Worm (Caenorhabditis elegans) whole organism, mixed stage, embryonic: Measurements from ENCODE around the gene ZK1086.2.

Experiments
- M03D4.4 ChIP-seq: sonication (generic microtip); optimal IDR thresholded peaks from 2 replicates; lab custom pipeline; 2017; ENCODE audit warnings: mild to moderate bottlenecking, missing genetic modification characterization, missing compliant biosample characterization
- bed-3 ChIP-seq: fragments of 200-800 bp; sonication (Bioruptor generic); optimal IDR thresholded peaks from 3 replicates; lab custom pipeline; 2018; ENCODE audit warnings: mild to moderate bottlenecking, missing genetic modification characterization, moderate library complexity, missing compliant biosample characterization
- blmp-1 ChIP-seq: fragments of 150-350 bp; optimal IDR thresholded peaks from 2 replicates; lab custom pipeline; 2014; ENCODE audit warnings: missing biosample characterization, missing genetic modification characterization
- ceh-39 ChIP-seq: fragments of 150-350 bp; optimal IDR thresholded peaks from 2 replicates; lab custom pipeline; 2014; ENCODE audit warnings: missing biosample characterization, missing genetic modification characterization
- ceh-43 ChIP-seq: fragments of 200-800 bp; sonication (Bioruptor generic); optimal IDR thresholded peaks from 2 replicates; lab custom pipeline; 2018; ENCODE audit warnings: mild to moderate bottlenecking, missing genetic modification characterization, moderate library complexity, missing compliant biosample characterization
- ceh-83 ChIP-seq: fragments of 200-800 bp; sonication (Bioruptor generic); optimal IDR thresholded peaks from 2 replicates; lab custom pipeline; 2018; ENCODE audit warnings: mild to moderate bottlenecking, missing genetic modification characterization, missing compliant biosample characterization
- ces-1 ChIP-seq: fragments of 150-350 bp; optimal IDR thresholded peaks from 2 replicates; lab custom pipeline; 2014; ENCODE audit warnings: missing biosample characterization, missing genetic modification reagents, missing genetic modification characterization
- cnd-1 ChIP-seq: fragments of 200-800 bp; sonication (Bioruptor generic); optimal IDR thresholded peaks from 2 replicates; lab custom pipeline; 2018; ENCODE audit warnings: mild to moderate bottlenecking, missing genetic modification characterization, missing compliant biosample characterization
- drap-1 ChIP-seq: fragments of 200-800 bp; sonication (Bioruptor generic); optimal IDR thresholded peaks from 3 replicates; lab custom pipeline; 2018; ENCODE audit warnings: mild to moderate bottlenecking, missing genetic modification characterization, missing compliant biosample characterization
- elt-3 ChIP-seq: fragments of 150-350 bp; optimal IDR thresholded peaks from 2 replicates; lab custom pipeline; 2014; ENCODE audit warnings: missing biosample characterization, missing genetic modification characterization
- flh-1 ChIP-seq: fragments of 200-800 bp; sonication (Bioruptor generic); optimal IDR thresholded peaks from 2 replicates; lab custom pipeline; 2018; ENCODE audit warnings: mild to moderate bottlenecking, missing genetic modification characterization, moderate library complexity, missing compliant biosample characterization
- ham-2 ChIP-seq: fragments of 200-800 bp; sonication (Bioruptor generic); optimal IDR thresholded peaks from 2 replicates; lab custom pipeline; 2018; ENCODE audit warnings: mild to moderate bottlenecking, missing genetic modification characterization, missing compliant biosample characterization
- lin-13 ChIP-seq: fragments of 150-350 bp; optimal IDR thresholded peaks from 2 replicates; lab custom pipeline; 2014; ENCODE audit warnings: missing biosample characterization, missing genetic modification characterization
- lin-32 ChIP-seq: fragments of 200-800 bp; sonication (Bioruptor generic); optimal IDR thresholded peaks from 2 replicates; lab custom pipeline; 2018; ENCODE audit warnings: mild to moderate bottlenecking, missing genetic modification characterization, missing compliant biosample characterization
- lsy-2 ChIP-seq: fragments of 150-350 bp; optimal IDR thresholded peaks from 2 replicates; lab custom pipeline; 2014; ENCODE audit warnings: missing biosample characterization, missing genetic modification characterization
- mab-5 ChIP-seq: fragments of 150-350 bp; optimal IDR thresholded peaks from 2 replicates; lab custom pipeline; 2014; ENCODE audit warnings: missing biosample characterization, missing genetic modification characterization
- mls-2 ChIP-seq: sonication (generic microtip); optimal IDR thresholded peaks from 2 replicates; lab custom pipeline; 2016; ENCODE audit warnings: mild to moderate bottlenecking, missing genetic modification characterization, moderate library complexity, missing compliant biosample characterization
- nhr-2 ChIP-seq: fragments of 150-350 bp; optimal IDR thresholded peaks from 2 replicates; lab custom pipeline; 2014; ENCODE audit warnings: missing biosample characterization, missing genetic modification characterization
- nhr-237 ChIP-seq: fragments of 150-350 bp; optimal IDR thresholded peaks from 2 replicates; lab custom pipeline; 2014; ENCODE audit warnings: missing biosample characterization, missing genetic modification characterization
- nhr-28 ChIP-seq: fragments of 150-350 bp; optimal IDR thresholded peaks from 2 replicates; lab custom pipeline; 2014; ENCODE audit warnings: missing biosample characterization, missing genetic modification characterization
- pha-4 ChIP-seq: fragments of 150-350 bp; optimal IDR thresholded peaks from 2 replicates; lab custom pipeline; 2018; ENCODE audit warnings: missing biosample characterization, missing genetic modification reagents, missing genetic modification characterization
- snpc-4 ChIP-seq: fragments of 150-350 bp; optimal IDR thresholded peaks from 2 replicates; lab custom pipeline; 2014; ENCODE audit warnings: missing biosample characterization, missing genetic modification characterization
- sptf-1 ChIP-seq: sonication (generic microtip); optimal IDR thresholded peaks from 2 replicates; lab custom pipeline; 2017; ENCODE audit warnings: mild to moderate bottlenecking, missing genetic modification characterization, moderate library complexity, missing compliant biosample characterization
- tbx-8 ChIP-seq: fragments of 200-800 bp; sonication (Bioruptor generic); optimal IDR thresholded peaks from 2 replicates; lab custom pipeline; 2018; ENCODE audit warnings: mild to moderate bottlenecking, missing genetic modification characterization, moderate library complexity, missing compliant biosample characterization
- unc-120 ChIP-seq: sonication (generic microtip); optimal IDR thresholded peaks from 2 replicates; lab custom pipeline; 2017; ENCODE audit warnings: missing genetic modification characterization, missing compliant biosample characterization; ENCODE audit not compliant: poor library complexity, severe bottlenecking
- unc-39 ChIP-seq: fragments of 150-350 bp; optimal IDR thresholded peaks from 2 replicates; lab custom pipeline; 2014; ENCODE audit warnings: missing biosample characterization, missing genetic modification characterization
- unc-62 ChIP-seq: fragments of 150-350 bp; optimal IDR thresholded peaks from 2 replicates; lab custom pipeline; 2014; ENCODE audit warnings: missing biosample characterization, missing genetic modification reagents, missing genetic modification characterization
- zip-8 ChIP-seq: fragments of 150-350 bp; optimal IDR thresholded peaks from 2 replicates; lab custom pipeline; 2014; ENCODE audit warnings: missing biosample characterization, missing genetic modification characterization
- ztf-11 ChIP-seq: fragments of 150-350 bp; optimal IDR thresholded peaks from 2 replicates; lab custom pipeline; 2014; ENCODE audit warnings: missing biosample characterization, missing genetic modification characterization

The ZK1086.2 gene

DNA sequence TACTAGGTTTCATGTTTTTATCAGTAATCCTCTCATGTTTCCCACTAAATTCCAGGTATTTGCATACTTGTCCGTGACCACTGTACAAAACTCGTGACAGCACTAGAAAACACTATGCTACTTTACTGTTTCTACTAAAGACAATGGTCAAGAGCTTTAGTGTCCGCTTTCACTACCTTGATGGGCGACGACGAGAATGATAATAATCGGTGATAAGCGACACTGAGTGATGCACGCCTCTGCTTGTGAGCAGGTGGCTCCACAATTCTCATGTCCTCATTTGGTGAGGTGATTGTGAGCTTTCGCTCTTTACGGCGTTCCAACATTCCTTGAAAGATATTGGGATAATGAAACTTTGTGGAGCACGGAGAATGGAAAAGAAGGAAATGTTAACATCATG, 9.8 kb upstream of the ZK1086.2 start:
- TF ChIP-seq unc-39 (tag; lab: Kevin White, UChicago): no peak
- no peak for TF ChIP-seq blmp-1 (tag; lab: Kevin White, UChicago)
- no peak for TF ChIP-seq ceh-39 (tag; lab: Kevin White, UChicago)
- no peak for TF ChIP-seq unc-120 (tag; lab: Kevin White, UChicago)
- no peak for TF ChIP-seq elt-3 (tag; lab: Kevin White, UChicago)
- TF ChIP-seq ham-2 (GFP tag; lab: Kevin White, UChicago): no peak
- TF ChIP-seq M03D4.4 (tag; lab: Kevin White, UChicago): no peak
- no peak for TF ChIP-seq unc-62 (GFP tag; lab: Kevin White, UChicago)

DNA sequence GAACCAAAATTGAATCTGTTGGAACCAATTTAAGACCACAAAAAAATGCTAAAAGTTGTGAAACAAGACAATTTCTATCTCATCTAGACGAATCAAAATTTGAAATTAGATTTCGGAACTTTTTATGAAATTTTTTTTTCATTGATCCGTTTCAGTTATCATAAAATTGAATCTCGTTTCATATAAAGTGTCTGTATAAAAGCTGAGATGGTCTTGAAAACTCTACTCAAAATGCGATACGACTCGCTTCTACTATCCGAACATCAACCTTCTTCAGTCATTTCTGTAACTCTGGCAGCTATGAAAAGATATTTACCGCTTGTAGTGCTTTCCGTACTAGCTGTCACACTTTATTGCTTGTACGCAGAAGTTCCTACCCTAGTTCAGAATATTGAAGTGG, 2.9 kb downstream of the ZK1086.2 start, which contains the start of gene ZK1086.3:
Gene ZK1086.3 (plus strand): TSS at position 301 of the 400 bp plus-strand sequence.
- no peak for TF ChIP-seq blmp-1 (tag; lab: Kevin White, UChicago)
- TF ChIP-seq zip-8 (tag; lab: Kevin White, UChicago): no peak
- no peak for TF ChIP-seq M03D4.4 (tag; lab: Kevin White, UChicago)
- no peak for TF ChIP-seq ces-1 (GFP tag; lab: Kevin White, UChicago)
- no peak for TF ChIP-seq pha-4 (tag; lab: Kevin White, UChicago)
- no peak for TF ChIP-seq nhr-237 (tag; lab: Kevin White, UChicago)
- no peak for TF ChIP-seq ztf-11 (tag; lab: Kevin White, UChicago)
- TF ChIP-seq bed-3 (GFP tag; lab: Kevin White, UChicago): no peak

DNA sequence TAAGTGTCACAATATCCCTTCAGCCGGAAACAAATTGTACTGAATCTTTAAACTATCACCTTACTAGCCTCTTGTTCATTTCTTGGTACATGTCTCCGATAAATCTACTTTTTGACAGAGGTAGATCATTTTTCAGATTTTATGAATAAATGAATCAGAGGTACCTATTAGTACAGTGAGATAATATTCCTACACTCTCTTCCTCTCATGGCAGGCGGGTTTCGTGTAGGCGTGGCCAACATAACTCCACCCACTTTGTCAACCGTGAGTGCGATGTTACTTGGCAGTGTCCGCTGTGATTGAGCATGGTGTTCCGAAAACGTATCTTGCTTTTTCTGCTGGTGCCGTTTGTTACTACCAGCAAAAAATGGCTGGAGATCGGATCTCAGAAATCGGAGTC, 8.2 kb downstream of the ZK1086.2 start, which contains the start of gene F55F3.4:
Gene F55F3.4 (plus strand): TSS at position 301 of the 400 bp plus-strand sequence.
- TF ChIP-seq lin-13 (tag; lab: Kevin White, UChicago): no peak
- no peak for TF ChIP-seq nhr-2
- no peak for TF ChIP-seq cnd-1 (tag; lab: Kevin White, UChicago)
- no peak for TF ChIP-seq ceh-43 (GFP tag; lab: Kevin White, UChicago)
- TF ChIP-seq mab-5: no peak
- no peak for TF ChIP-seq lin-32 (GFP tag; lab: Kevin White, UChicago)
- TF ChIP-seq mls-2 (tag; lab: Kevin White, UChicago): no peak
- TF ChIP-seq blmp-1 (tag; lab: Kevin White, UChicago): no peak
- TF ChIP-seq ces-1 (GFP tag; lab: Kevin White, UChicago): no peak
- no peak for TF ChIP-seq drap-1 (GFP tag; lab: Kevin White, UChicago)
- no peak for TF ChIP-seq lsy-2 (tag; lab: Kevin White, UChicago)
- no peak for TF ChIP-seq M03D4.4 (tag; lab: Kevin White, UChicago)
- no peak for TF ChIP-seq tbx-8 (GFP tag; lab: Kevin White, UChicago)

DNA sequence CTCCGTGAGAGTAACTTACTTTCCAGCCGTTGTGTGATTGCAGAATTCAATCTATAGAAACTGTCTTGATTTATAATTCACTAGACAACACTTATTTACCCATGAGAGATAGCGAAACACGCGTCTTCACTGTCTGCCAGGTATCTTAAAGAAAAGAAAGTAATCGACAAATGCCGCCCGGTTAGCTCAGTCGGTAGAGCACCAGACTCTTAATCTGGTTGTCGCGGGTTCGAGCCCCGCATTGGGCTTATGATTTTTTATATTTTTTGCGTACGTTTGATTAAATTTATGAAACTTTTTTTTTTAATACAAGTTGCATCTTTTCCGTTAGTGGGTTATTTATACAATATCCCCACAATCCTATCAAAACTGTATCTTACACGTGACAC, 11.4 kb downstream of the ZK1086.2 start:
- no peak for TF ChIP-seq M03D4.4 (tag; lab: Kevin White, UChicago)
- no peak for TF ChIP-seq blmp-1 (tag; lab: Kevin White, UChicago)
- TF ChIP-seq ces-1 (GFP tag; lab: Kevin White, UChicago): no peak
- no peak for TF ChIP-seq snpc-4
- TF ChIP-seq lin-13 (tag; lab: Kevin White, UChicago): no peak
- no peak for TF ChIP-seq flh-1
- no peak for TF ChIP-seq unc-62 (GFP tag; lab: Kevin White, UChicago)
- TF ChIP-seq ceh-39 (tag; lab: Kevin White, UChicago): no peak
- no peak for TF ChIP-seq ceh-83 (GFP tag; lab: Kevin White, UChicago)
- no peak for TF ChIP-seq ham-2 (GFP tag; lab: Kevin White, UChicago)
- no peak for TF ChIP-seq nhr-2
- no peak for TF ChIP-seq sptf-1 (tag; lab: Kevin White, UChicago)
- TF ChIP-seq tbx-8 (GFP tag; lab: Kevin White, UChicago): no peak
- TF ChIP-seq nhr-28 (tag; lab: Kevin White, UChicago): no peak
- TF ChIP-seq pha-4 (tag; lab: Kevin White, UChicago): no peak
- TF ChIP-seq, all 35 proteins: peak for 0

DNA sequence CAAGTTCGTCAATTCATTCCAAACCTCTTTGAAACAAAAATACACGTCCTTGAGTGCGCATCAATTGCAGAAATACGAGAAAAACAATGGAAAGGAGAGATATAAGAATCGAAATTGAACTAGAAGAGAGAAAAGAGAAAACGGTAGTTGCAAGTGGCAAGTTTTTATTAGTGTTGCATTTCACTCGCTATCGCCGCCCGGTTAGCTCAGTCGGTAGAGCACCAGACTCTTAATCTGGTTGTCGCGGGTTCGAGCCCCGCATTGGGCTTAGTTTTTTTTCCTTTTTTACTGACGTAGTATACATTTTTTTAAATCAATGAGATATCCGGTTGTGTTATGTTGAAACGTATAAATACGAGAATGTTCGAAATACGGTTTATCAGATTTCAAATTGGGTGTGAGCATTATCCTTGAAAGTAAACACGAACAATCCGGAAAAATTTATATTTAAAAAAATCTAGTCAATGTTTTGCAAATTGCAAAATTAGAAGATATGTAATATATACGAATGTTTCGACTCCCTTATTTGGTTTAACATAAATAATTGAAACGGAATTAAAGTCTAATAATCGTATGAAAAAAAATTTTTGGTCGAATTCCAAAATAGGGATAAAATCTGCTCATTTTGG, 11.9 kb downstream of the ZK1086.2 start:
- peak; percentile 19 for TF ChIP-seq unc-120 (tag; lab: Kevin White, UChicago)
- no peak for TF ChIP-seq ceh-83 (GFP tag; lab: Kevin White, UChicago)
- TF ChIP-seq M03D4.4 (tag; lab: Kevin White, UChicago): peak; percentile 9
- no peak for TF ChIP-seq ces-1 (GFP tag; lab: Kevin White, UChicago)
- peak; percentile 31 for TF ChIP-seq bed-3 (GFP tag; lab: Kevin White, UChicago)
- peak; percentile 0 for TF ChIP-seq flh-1
- TF ChIP-seq snpc-4: no peak
- TF ChIP-seq, all 35 proteins: peak for 4
